Worm (Caenorhabditis elegans) whole organism, L3 larva: ENCODE data around the gene polk-1.

Experiments
- R02D3.7 ChIP-seq: fragments of 150-350 bp; optimal IDR thresholded peaks from 2 replicates; lab custom pipeline; 2014; ENCODE audit warnings: missing biosample characterization, missing genetic modification characterization
- ZK546.5 ChIP-seq: sonication (generic microtip); optimal IDR thresholded peaks from 2 replicates; lab custom pipeline; 2017; ENCODE audit warnings: missing biosample characterization, missing genetic modification characterization
- aly-2 ChIP-seq: fragments of 150-350 bp; optimal IDR thresholded peaks from 2 replicates; lab custom pipeline; 2014; ENCODE audit warnings: missing biosample characterization, missing genetic modification characterization
- ama-1 ChIP-seq: fragments of 150-350 bp; optimal IDR thresholded peaks from 2 replicates; lab custom pipeline; 2018
- ceh-16 ChIP-seq: sonication (generic microtip); optimal IDR thresholded peaks from 2 replicates; lab custom pipeline; 2017; ENCODE audit warnings: missing biosample characterization, missing genetic modification characterization
- ceh-82 ChIP-seq: fragments of 150-350 bp; optimal IDR thresholded peaks from 2 replicates; lab custom pipeline; 2014; ENCODE audit warnings: missing biosample characterization, missing genetic modification characterization
- ceh-9 ChIP-seq: sonication (generic microtip); optimal IDR thresholded peaks from 2 replicates; lab custom pipeline; 2018; ENCODE audit warnings: missing biosample characterization, missing genetic modification characterization
- egl-5 ChIP-seq: fragments of 150-350 bp; optimal IDR thresholded peaks from 2 replicates; lab custom pipeline; 2017; ENCODE audit warnings: missing biosample characterization, missing genetic modification reagents, missing genetic modification characterization, inconsistent platforms
- elt-1 ChIP-seq: fragments of 150-350 bp; optimal IDR thresholded peaks from 2 replicates; lab custom pipeline; 2014; ENCODE audit warnings: missing biosample characterization, missing genetic modification characterization
- elt-3 ChIP-seq, 3 experiments: fragments of 150-350 bp in 1 of 3; sonication (generic microtip) in 2 of 3; optimal IDR thresholded peaks; 2 replicates in 2 of 3; 4 replicates in 1 of 3; lab custom pipeline; 2014 to 2017; ENCODE audit warnings: missing biosample characterization in 3 of 3, missing genetic modification characterization in 3 of 3
- fkh-10 ChIP-seq: sonication (generic microtip); optimal IDR thresholded peaks from 2 replicates; lab custom pipeline; 2017; ENCODE audit warnings: missing biosample characterization, missing genetic modification reagents, missing genetic modification characterization
- fkh-2 ChIP-seq: fragments of 150-350 bp; optimal IDR thresholded peaks from 2 replicates; lab custom pipeline; 2014; ENCODE audit warnings: missing biosample characterization, missing genetic modification reagents, missing genetic modification characterization
- fos-1 ChIP-seq: fragments of 150-350 bp; optimal IDR thresholded peaks from 2 replicates; lab custom pipeline; 2014; ENCODE audit warnings: missing biosample characterization, missing genetic modification characterization
- hmg-11 ChIP-seq: sonication (generic microtip); optimal IDR thresholded peaks from 2 replicates; lab custom pipeline; 2016; ENCODE audit warnings: missing genetic modification characterization, missing compliant biosample characterization
- jun-1 ChIP-seq: fragments of 150-350 bp; optimal IDR thresholded peaks from 2 replicates; lab custom pipeline; 2014; ENCODE audit warnings: missing biosample characterization, missing genetic modification reagents, missing genetic modification characterization
- lin-15B ChIP-seq: fragments of 150-350 bp; optimal IDR thresholded peaks from 2 replicates; lab custom pipeline; 2014; ENCODE audit warnings: missing biosample characterization, missing genetic modification characterization
- lin-39 ChIP-seq: fragments of 150-350 bp; optimal IDR thresholded peaks from 2 replicates; lab custom pipeline; 2018; ENCODE audit warnings: missing biosample characterization, missing genetic modification reagents, missing genetic modification characterization
- lsy-12 ChIP-seq: sonication (generic microtip); optimal IDR thresholded peaks from 2 replicates; lab custom pipeline; 2016; ENCODE audit warnings: mild to moderate bottlenecking, missing genetic modification characterization, missing compliant biosample characterization
- mdl-1 ChIP-seq: fragments of 150-350 bp; optimal IDR thresholded peaks from 2 replicates; lab custom pipeline; 2014; ENCODE audit warnings: missing biosample characterization, missing genetic modification characterization
- nfya-1 ChIP-seq: sonication (generic microtip); optimal IDR thresholded peaks from 2 replicates; lab custom pipeline; 2017; ENCODE audit warnings: missing genetic modification characterization, mild to moderate bottlenecking, missing compliant biosample characterization, antibody characterized with exemption, moderate library complexity; ENCODE audit not compliant: insufficient read depth
- nhr-11 ChIP-seq: fragments of 150-350 bp; optimal IDR thresholded peaks from 2 replicates; lab custom pipeline; 2014; ENCODE audit warnings: missing biosample characterization, missing genetic modification characterization
- nhr-23 ChIP-seq: fragments of 150-350 bp; optimal IDR thresholded peaks from 2 replicates; lab custom pipeline; 2014; ENCODE audit warnings: missing biosample characterization, missing genetic modification reagents, missing genetic modification characterization
- nhr-25 ChIP-seq: sonication (generic microtip); optimal IDR thresholded peaks from 2 replicates; lab custom pipeline; 2017; ENCODE audit warnings: missing biosample characterization, missing genetic modification characterization
- nhr-28 ChIP-seq: fragments of 150-350 bp; optimal IDR thresholded peaks from 2 replicates; lab custom pipeline; 2014; ENCODE audit warnings: missing biosample characterization, missing genetic modification characterization
- nhr-43 ChIP-seq: sonication (generic microtip); optimal IDR thresholded peaks from 2 replicates; lab custom pipeline; 2016; ENCODE audit warnings: mild to moderate bottlenecking, missing genetic modification characterization, missing compliant biosample characterization; ENCODE audit not compliant: poor library complexity, severe bottlenecking
- nhr-76 ChIP-seq: fragments of 150-350 bp; sonication (generic microtip); optimal IDR thresholded peaks from 5 replicates; lab custom pipeline; 2014; ENCODE audit warnings: missing biosample characterization, missing genetic modification characterization
- pha-4 ChIP-seq: fragments of 150-350 bp; optimal IDR thresholded peaks from 2 replicates; lab custom pipeline; 2014; ENCODE audit warnings: missing biosample characterization, missing genetic modification reagents, missing genetic modification characterization
- sea-2 ChIP-seq: fragments of 150-350 bp; sonication (generic microtip); optimal IDR thresholded peaks from 4 replicates; lab custom pipeline; 2014; ENCODE audit warnings: missing biosample characterization, missing genetic modification reagents, missing genetic modification characterization
- skn-1 ChIP-seq: fragments of 150-350 bp; optimal IDR thresholded peaks from 2 replicates; lab custom pipeline; 2014; ENCODE audit warnings: missing biosample characterization, missing genetic modification characterization
- snpc-4 ChIP-seq: fragments of 150-350 bp; optimal IDR thresholded peaks from 2 replicates; lab custom pipeline; 2014; ENCODE audit warnings: missing biosample characterization, missing genetic modification characterization
- tbx-2 ChIP-seq: sonication (generic microtip); optimal IDR thresholded peaks from 2 replicates; lab custom pipeline; 2016; ENCODE audit warnings: mild to moderate bottlenecking, missing genetic modification characterization, missing compliant biosample characterization
- unc-62 ChIP-seq: fragments of 150-350 bp; sonication (generic microtip); optimal IDR thresholded peaks from 4 replicates; lab custom pipeline; 2014; ENCODE audit warnings: missing biosample characterization, missing genetic modification reagents, missing genetic modification characterization
- ztf-11 ChIP-seq: fragments of 150-350 bp; optimal IDR thresholded peaks from 2 replicates; lab custom pipeline; 2014; ENCODE audit warnings: missing biosample characterization, missing genetic modification characterization

polk-1 gene

ce11 chrIII:8590882-8591281, 37.5 kb downstream of the polk-1 start, which contains the start of gene fipr-16:
Gene fipr-16, minus strand, starts transcription at chrIII:8590982.
- TF ChIP-seq ceh-16 (tag; lab: Kevin White, UChicago) (no peak), ztf-11 (tag; lab: Kevin White, UChicago) (no peak), ceh-9 (tag; lab: Kevin White, UChicago) (no peak), jun-1 (tag; lab: Kevin White, UChicago) (no peak), tbx-2 (no peak), ama-1 (lab: Kevin White, UChicago) (no peak), mdl-1 (no peak), R02D3.7 (tag; lab: Kevin White, UChicago) (no peak), skn-1 (tag; lab: Kevin White, UChicago) (no peak), ceh-82 (tag; lab: Kevin White, UChicago) (no peak), snpc-4 (tag; lab: Kevin White, UChicago) (no peak), elt-1 (tag; lab: Kevin White, UChicago) (no peak), ZK546.5 (no peak), nhr-11 (tag; lab: Kevin White, UChicago) (no peak), egl-5 (tag; lab: Kevin White, UChicago) (no peak), nhr-76 (no peak), hmg-11 (no peak)

- TF ChIP-seq ceh-82 (tag; lab: Kevin White, UChicago) (no peak), ceh-9 (tag; lab: Kevin White, UChicago) (no peak), nfya-1 (tag; lab: Kevin White, UChicago) (no peak), lin-15B (no peak), lin-39 (tag; lab: Kevin White, UChicago) (no peak), elt-3 (tag; optimal IDR thresholded peaks at IDR 0.05; lab: Kevin White, UChicago) (no peak), nhr-76 (no peak), hmg-11 (no peak), unc-62 (GFP tag; lab: Kevin White, UChicago) (no peak), lsy-12 (tag; lab: Kevin White, UChicago) (no peak), nhr-28 (tag; lab: Kevin White, UChicago) (no peak), ZK546.5 (no peak), mdl-1 (no peak)
Observed at ce11 chrIII:8589195-8589594, 39.2 kb downstream of the polk-1 start, which contains the start of gene fip-3. Gene fip-3, minus strand, starts transcription at chrIII:8589488.

DNA sequence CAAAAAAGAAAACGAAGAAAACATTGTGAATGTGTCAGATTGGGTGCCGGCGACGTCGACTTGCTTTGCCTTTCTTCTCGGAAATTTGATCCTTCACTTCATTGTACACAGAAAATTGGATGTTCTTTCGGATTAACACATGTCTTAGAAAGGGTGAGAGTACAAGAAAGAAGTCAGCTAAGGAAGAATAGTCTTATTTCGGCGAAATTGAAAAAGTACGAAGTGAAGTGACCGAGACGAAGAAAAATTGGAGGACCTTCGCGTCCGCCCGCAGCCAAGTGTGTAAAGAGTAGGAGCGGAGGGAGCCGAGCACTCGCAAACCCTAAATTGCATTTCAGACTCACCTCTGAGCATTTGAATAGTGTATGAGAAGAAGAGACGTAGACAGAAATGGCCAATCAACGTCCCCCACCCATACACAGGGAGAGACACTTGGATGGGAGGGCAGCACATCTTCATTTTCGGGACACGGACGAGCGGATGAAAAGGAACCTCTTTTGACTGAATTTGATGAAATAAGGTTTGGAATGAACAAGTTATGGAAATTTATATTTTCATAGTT, 39.7 kb downstream of the polk-1 start, which contains the start of gene glr-1:
Gene glr-1 (minus strand): TSS at position 51 of the 562 bp plus-strand sequence.
- TF ChIP-seq fkh-10 (peak; percentile 44), fkh-2 (tag; lab: Kevin White, UChicago) (no peak), nfya-1 (tag; lab: Kevin White, UChicago) (peak; percentile 53), egl-5 (tag; lab: Kevin White, UChicago) (no peak), nhr-23 (tag; lab: Kevin White, UChicago) (no peak)

DNA sequence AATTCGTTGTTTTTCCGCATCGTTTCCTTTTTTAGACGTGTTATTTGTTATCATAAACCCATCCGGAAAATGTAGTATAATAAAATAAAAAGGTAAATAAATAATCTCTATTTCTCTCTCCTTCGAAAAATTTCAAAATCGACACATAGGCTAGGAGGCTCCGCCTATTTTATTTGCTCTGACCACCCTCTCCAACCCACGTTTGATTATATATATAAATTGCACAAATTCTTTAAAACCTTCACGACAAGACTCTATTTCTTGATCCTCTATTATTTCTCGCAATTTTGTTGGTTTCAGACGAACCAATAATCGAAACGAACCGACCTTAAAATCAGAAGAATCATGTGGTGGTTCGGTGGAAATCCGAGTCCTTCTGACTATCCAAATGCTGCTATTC, 47.6 kb downstream of the polk-1 start, which contains the start of gene doxa-1:
Gene doxa-1 (plus strand): TSS at position 301 of the 400 bp plus-strand sequence.
- TF ChIP-seq ceh-82 (tag; lab: Kevin White, UChicago) (no peak), snpc-4 (tag; lab: Kevin White, UChicago) (no peak), aly-2 (tag; lab: Kevin White, UChicago) (no peak), nhr-76 (no peak), unc-62 (GFP tag; lab: Kevin White, UChicago) (no peak), nhr-25 (tag; lab: Kevin White, UChicago) (no peak), ztf-11 (tag; lab: Kevin White, UChicago) (no peak), nhr-23 (tag; lab: Kevin White, UChicago) (no peak), fos-1 (tag; lab: Kevin White, UChicago) (no peak), hmg-11 (no peak), tbx-2 (no peak), nhr-43 (tag; lab: Kevin White, UChicago) (no peak), ZK546.5 (no peak)

- TF ChIP-seq hmg-11 (no peak), nhr-23 (tag; lab: Kevin White, UChicago) (peak; percentile 11), nhr-25 (tag; lab: Kevin White, UChicago) (peak; percentile 83), sea-2 (GFP tag; lab: Kevin White, UChicago) (no peak), lin-15B (no peak), pha-4 (tag; lab: Kevin White, UChicago) (no peak), nfya-1 (tag; lab: Kevin White, UChicago) (no peak)
- TF ChIP-seq, all 47 proteins: peak for 2
Observed at ce11 chrIII:8579367-8579766, 49.0 kb downstream of the polk-1 start.
